Worm (Caenorhabditis elegans) whole organism, L4 larva: ENCODE data around the gene T23B7.3.
A peak's percentile ranks its signal among the peaks of the same experiment; 100 is the strongest.

Experiments
- F10B5.3 ChIP-seq: sonication (generic microtip); optimal IDR thresholded peaks from 2 replicates; lab custom pipeline; 2016; ENCODE audit warnings: mild to moderate bottlenecking, missing genetic modification characterization, missing compliant biosample characterization
- F26F4.8 ChIP-seq: fragments of 200-800 bp; sonication (Bioruptor generic); conservative IDR thresholded peaks from 2 replicates; pipeline ENCODE4 v1.3.6; 2022; ENCODE audit warnings: missing genetic modification characterization, missing compliant biosample characterization
- T20F7.1 ChIP-seq: fragments of 200-800 bp; sonication (Bioruptor generic); optimal IDR thresholded peaks from 2 replicates; lab custom pipeline; 2018; ENCODE audit warnings: mild to moderate bottlenecking, missing genetic modification characterization, missing compliant biosample characterization
- Y5F2A.4 ChIP-seq: fragments of 200-800 bp; sonication (Bioruptor generic); optimal IDR thresholded peaks from 2 replicates; lab custom pipeline; 2018; ENCODE audit warnings: mild to moderate bottlenecking, missing genetic modification characterization, missing compliant biosample characterization
- ZK337.2 ChIP-seq: fragments of 200-800 bp; sonication (Bioruptor generic); IDR thresholded peaks from 2 replicates; pipeline ENCODE4 v1.3.6; 2022; ENCODE audit warnings: missing genetic modification reagents, missing genetic modification characterization, missing compliant biosample characterization
- ZK546.5 ChIP-seq, 2 experiments: sonication (generic microtip); optimal IDR thresholded peaks; 2 replicates each; lab custom pipeline; 2017; ENCODE audit warnings: missing biosample characterization in 2 of 2, missing genetic modification characterization in 2 of 2
- aly-2 ChIP-seq: sonication (generic microtip); optimal IDR thresholded peaks from 2 replicates; lab custom pipeline; 2018; ENCODE audit warnings: missing biosample characterization, missing genetic modification characterization
- attf-4 ChIP-seq: sonication (generic microtip); optimal IDR thresholded peaks from 3 replicates; lab custom pipeline; 2017; ENCODE audit warnings: missing biosample characterization, missing genetic modification characterization
- ceh-44 ChIP-seq: fragments of 200-800 bp; sonication (Bioruptor generic); IDR thresholded peaks from 2 replicates; pipeline ENCODE4 v1.3.6; 2022; ENCODE audit warnings: missing genetic modification reagents, missing genetic modification characterization, missing compliant biosample characterization
- cey-2 ChIP-seq: sonication (generic microtip); optimal IDR thresholded peaks from 3 replicates; lab custom pipeline; 2017; ENCODE audit warnings: missing genetic modification characterization, mild to moderate bottlenecking, missing compliant biosample characterization, antibody characterized with exemption, borderline replicate concordance; ENCODE audit not compliant: insufficient read depth
- ctbp-1 ChIP-seq: fragments of 200-800 bp; sonication (Bioruptor generic); IDR thresholded peaks from 2 replicates; pipeline ENCODE4 v1.3.6; 2022; ENCODE audit warnings: missing genetic modification reagents, missing genetic modification characterization, missing compliant biosample characterization
- dmd-8 ChIP-seq: fragments of 200-800 bp; sonication (Bioruptor generic); IDR thresholded peaks from 2 replicates; pipeline ENCODE4 v1.3.6; 2022; ENCODE audit warnings: missing genetic modification characterization, missing compliant biosample characterization
- dmd-9 ChIP-seq: fragments of 200-800 bp; sonication (Bioruptor generic); IDR thresholded peaks from 2 replicates; pipeline ENCODE4 v1.3.6; 2022; ENCODE audit warnings: missing genetic modification reagents, missing genetic modification characterization, missing compliant biosample characterization
- dpl-1 ChIP-seq: fragments of 150-350 bp; optimal IDR thresholded peaks from 2 replicates; lab custom pipeline; 2014; ENCODE audit warnings: missing biosample characterization, missing genetic modification reagents, missing genetic modification characterization
- duxl-1 ChIP-seq: sonication (generic microtip); optimal IDR thresholded peaks from 2 replicates; lab custom pipeline; 2016; ENCODE audit warnings: mild to moderate bottlenecking, missing genetic modification characterization, moderate library complexity, missing compliant biosample characterization; ENCODE audit not compliant: poor library complexity
- gei-8 ChIP-seq: fragments of 200-800 bp; sonication (Bioruptor generic); optimal IDR thresholded peaks from 2 replicates; lab custom pipeline; 2018; ENCODE audit warnings: mild to moderate bottlenecking, missing genetic modification characterization, missing compliant biosample characterization
- hlh-11 ChIP-seq: fragments of 200-800 bp; sonication (Bioruptor generic); optimal IDR thresholded peaks from 2 replicates; lab custom pipeline; 2018; ENCODE audit warnings: mild to moderate bottlenecking, missing genetic modification characterization, missing compliant biosample characterization
- jun-1 ChIP-seq: fragments of 150-350 bp; optimal IDR thresholded peaks from 2 replicates; lab custom pipeline; 2014; ENCODE audit warnings: missing biosample characterization, missing genetic modification reagents, missing genetic modification characterization
- lin-13 ChIP-seq: fragments of 150-350 bp; optimal IDR thresholded peaks from 2 replicates; lab custom pipeline; 2014; ENCODE audit warnings: missing biosample characterization, missing genetic modification reagents, missing genetic modification characterization
- lin-38 ChIP-seq: fragments of 200-800 bp; sonication (Bioruptor generic); IDR thresholded peaks from 2 replicates; pipeline ENCODE4 v1.3.6; 2022; ENCODE audit warnings: missing genetic modification reagents, missing genetic modification characterization, missing compliant biosample characterization
- lsy-2 ChIP-seq, 2 experiments: fragments of 150-350 bp in 1 of 2; sonication (generic microtip) in 1 of 2; optimal IDR thresholded peaks; 2 replicates each; lab custom pipeline; 2014 to 2017; ENCODE audit warnings: missing biosample characterization in 2 of 2, missing genetic modification characterization in 2 of 2
- madf-9 ChIP-seq: fragments of 200-800 bp; sonication (Bioruptor generic); conservative IDR thresholded peaks from 2 replicates; pipeline ENCODE4 v1.3.6; 2022; ENCODE audit warnings: missing genetic modification reagents, missing genetic modification characterization, missing compliant biosample characterization
- mdl-1 ChIP-seq, 2 experiments: fragments of 150-350 bp in 1 of 2; sonication (generic microtip) in 1 of 2; optimal IDR thresholded peaks; 2 replicates each; lab custom pipeline; 2014 to 2017; ENCODE audit warnings: missing biosample characterization in 2 of 2, missing genetic modification characterization in 2 of 2
- mdt-29 ChIP-seq: fragments of 200-800 bp; sonication (Bioruptor generic); IDR thresholded peaks from 2 replicates; pipeline ENCODE4 v1.3.6; 2022; ENCODE audit warnings: missing genetic modification reagents, missing genetic modification characterization, missing compliant biosample characterization
- mep-1 ChIP-seq: fragments of 150-350 bp; sonication (generic microtip); optimal IDR thresholded peaks from 3 replicates; lab custom pipeline; 2014; ENCODE audit warnings: missing biosample characterization, missing genetic modification characterization
- nhr-237 ChIP-seq: sonication (generic microtip); optimal IDR thresholded peaks from 2 replicates; lab custom pipeline; 2017; ENCODE audit warnings: missing biosample characterization, missing genetic modification characterization
- nhr-41 ChIP-seq: fragments of 200-800 bp; sonication (Bioruptor generic); IDR thresholded peaks from 2 replicates; pipeline ENCODE4 v1.3.6; 2022; ENCODE audit warnings: missing genetic modification reagents, missing genetic modification characterization, missing compliant biosample characterization
- nhr-48 ChIP-seq: sonication (generic microtip); optimal IDR thresholded peaks from 2 replicates; lab custom pipeline; 2016; ENCODE audit warnings: mild to moderate bottlenecking, missing genetic modification characterization, missing compliant biosample characterization
- php-3 ChIP-seq: fragments of 200-800 bp; sonication (Bioruptor generic); IDR thresholded peaks from 2 replicates; pipeline ENCODE4 v1.3.6; 2022; ENCODE audit warnings: missing genetic modification reagents, missing genetic modification characterization, missing compliant biosample characterization
- rbr-2 ChIP-seq: sonication (generic microtip); optimal IDR thresholded peaks from 2 replicates; lab custom pipeline; 2016; ENCODE audit warnings: missing genotype, missing genetic modification characterization, missing compliant biosample characterization
- spr-1 ChIP-seq: sonication (generic microtip); optimal IDR thresholded peaks from 2 replicates; lab custom pipeline; 2016; ENCODE audit warnings: mild to moderate bottlenecking, missing genetic modification characterization, missing compliant biosample characterization
- tag-97 ChIP-seq: fragments of 200-800 bp; sonication (Bioruptor generic); IDR thresholded peaks from 2 replicates; pipeline ENCODE4 v1.3.6; 2022; ENCODE audit warnings: missing genetic modification characterization, missing compliant biosample characterization
- unc-130 ChIP-seq: sonication (generic microtip); optimal IDR thresholded peaks from 2 replicates; lab custom pipeline; 2016; ENCODE audit warnings: missing genetic modification reagents, missing genetic modification characterization, missing compliant biosample characterization
- vab-7 ChIP-seq: fragments of 200-800 bp; sonication (Bioruptor generic); IDR thresholded peaks from 2 replicates; pipeline ENCODE4 v1.3.6; 2022; ENCODE audit warnings: missing genetic modification reagents, missing genetic modification characterization, missing compliant biosample characterization
- zfp-2 ChIP-seq: sonication (generic microtip); optimal IDR thresholded peaks from 2 replicates; lab custom pipeline; 2016; ENCODE audit warnings: mild to moderate bottlenecking, missing genetic modification characterization, missing compliant biosample characterization
- ztf-11 ChIP-seq: fragments of 150-350 bp; optimal IDR thresholded peaks from 2 replicates; lab custom pipeline; 2014; ENCODE audit warnings: missing biosample characterization, missing genetic modification characterization

The T23B7.3 gene

ce11 chrII:4827734-4828609, 22.0 kb upstream of the T23B7.3 start, which contains the start of the genes fbxb-88 and tbck-1:
Gene fbxb-88 (minus strand): TSS chrII:4827884.
Gene tbck-1 (plus strand): TSS chrII:4828559.
- no peak for TF ChIP-seq cey-2 (tag; lab: Kevin White, UChicago)
- TF ChIP-seq ZK546.5 (tag; optimal IDR thresholded peaks at IDR 0.05; lab: Kevin White, UChicago): no peak
- no peak for TF ChIP-seq vab-7 (GFP tag; lab: Robert Waterston, UW)
- peak; percentile 96 for TF ChIP-seq dpl-1
- TF ChIP-seq rbr-2 (tag; lab: Kevin White, UChicago): peak; percentile 38
- TF ChIP-seq gei-8 (GFP tag; lab: Kevin White, UChicago): no peak
- TF ChIP-seq F26F4.8 (GFP tag; lab: Robert Waterston, UW): no peak
- peak; percentile 58 for TF ChIP-seq T20F7.1
- TF ChIP-seq dmd-8 (GFP tag; lab: Robert Waterston, UW): no peak
- no peak for TF ChIP-seq Y5F2A.4 (GFP tag; lab: Kevin White, UChicago)

- no peak for TF ChIP-seq lin-13 (GFP tag; lab: Kevin White, UChicago)
- TF ChIP-seq lsy-2 (tag; optimal IDR thresholded peaks at IDR 0.05; lab: Kevin White, UChicago): no peak
- TF ChIP-seq php-3 (GFP tag; lab: Robert Waterston, UW): no peak
- no peak for TF ChIP-seq ctbp-1 (GFP tag; lab: Robert Waterston, UW)
- TF ChIP-seq mep-1 (tag; lab: Kevin White, UChicago): no peak
- TF ChIP-seq nhr-237 (tag; lab: Kevin White, UChicago): no peak
- no peak for TF ChIP-seq duxl-1
- TF ChIP-seq, all 104 proteins: peak for 0
Measured at ce11 chrII:4834761-4835160, 15.2 kb upstream of the T23B7.3 start, which contains the start of the genes C33F10.11 and C33F10.1. Gene C33F10.11 (minus strand): TSS chrII:4834861. Gene C33F10.1 (plus strand): TSS chrII:4835023.

- no peak for TF ChIP-seq dmd-9 (GFP tag; lab: Robert Waterston, UW)
- TF ChIP-seq madf-9 (GFP tag; lab: Robert Waterston, UW): no peak
- no peak for TF ChIP-seq hlh-11 (tag; lab: Kevin White, UChicago)
- TF ChIP-seq tag-97: no peak
- TF ChIP-seq attf-4 (tag; lab: Kevin White, UChicago): no peak
- no peak for TF ChIP-seq ztf-11 (tag; lab: Kevin White, UChicago)
- TF ChIP-seq ZK337.2 (GFP tag; lab: Robert Waterston, UW): no peak
- no peak for TF ChIP-seq lin-38
- TF ChIP-seq aly-2 (tag; lab: Kevin White, UChicago): no peak
- no peak for TF ChIP-seq F10B5.3 (tag; lab: Kevin White, UChicago)
- TF ChIP-seq mdt-29 (GFP tag; lab: Robert Waterston, UW): no peak
- no peak for TF ChIP-seq nhr-48 (tag; lab: Kevin White, UChicago)
- no peak for TF ChIP-seq ceh-44 (GFP tag; lab: Robert Waterston, UW)
- no peak for TF ChIP-seq nhr-41 (GFP tag; lab: Robert Waterston, UW)
- TF ChIP-seq jun-1 (tag; lab: Kevin White, UChicago): no peak
- no peak for TF ChIP-seq zfp-2 (tag; lab: Kevin White, UChicago)
- TF ChIP-seq mdl-1 (tag; optimal IDR thresholded peaks at IDR 0.05; lab: Kevin White, UChicago): no peak
- TF ChIP-seq unc-130: no peak
- TF ChIP-seq spr-1 (tag; lab: Kevin White, UChicago): no peak
Measured at ce11 chrII:4837659-4838058, 12.3 kb upstream of the T23B7.3 start, which contains the start of gene C33F10.12. Gene C33F10.12 (minus strand): TSS chrII:4837759.
